Worm (Caenorhabditis elegans): ENCODE measurements around the gene F58E6.5.
A peak's percentile ranks its signal among the peaks of the same experiment; 100 is the strongest.

F58E6.5 gene

DNA sequence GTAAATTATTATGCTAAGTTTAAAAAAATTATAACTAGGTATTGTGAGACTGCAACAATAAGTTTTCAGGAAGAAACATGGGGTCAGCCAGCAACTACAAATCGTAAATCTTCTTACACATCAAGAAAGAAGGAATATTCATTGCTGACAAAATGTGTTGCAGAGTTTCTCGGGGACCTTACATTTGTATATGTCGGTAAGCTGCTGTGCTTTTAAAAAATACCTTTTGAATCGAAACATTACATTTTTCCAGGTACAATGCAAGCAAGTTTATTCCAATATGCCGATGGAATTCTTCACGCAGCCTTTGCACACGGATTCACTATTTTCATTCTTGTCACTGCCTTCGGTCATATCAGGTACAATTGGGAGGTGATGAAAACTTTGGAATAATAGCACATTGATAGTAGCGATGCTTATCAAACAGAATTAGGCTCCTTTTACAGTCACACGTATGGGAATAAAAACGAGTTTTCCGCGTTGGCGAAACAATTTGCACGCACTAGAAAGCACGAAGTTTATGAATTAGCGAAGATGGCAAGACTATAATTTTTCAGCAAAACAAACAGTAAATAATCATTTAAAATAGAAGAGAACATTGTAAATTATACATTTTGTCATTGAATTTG, 16.2 kb downstream of the F58E6.5 start:
- no peak for TF ChIP-seq lsy-12 (tag; optimal IDR thresholded peaks at IDR 0.05)
- TF ChIP-seq elt-2 (tag; optimal IDR thresholded peaks at IDR 0.05): peak; percentile 70
- no peak for TF ChIP-seq zag-1 (tag; optimal IDR thresholded peaks at IDR 0.05)
- TF ChIP-seq pqm-1 (tag; optimal IDR thresholded peaks at IDR 0.05): peak; percentile 47

DNA sequence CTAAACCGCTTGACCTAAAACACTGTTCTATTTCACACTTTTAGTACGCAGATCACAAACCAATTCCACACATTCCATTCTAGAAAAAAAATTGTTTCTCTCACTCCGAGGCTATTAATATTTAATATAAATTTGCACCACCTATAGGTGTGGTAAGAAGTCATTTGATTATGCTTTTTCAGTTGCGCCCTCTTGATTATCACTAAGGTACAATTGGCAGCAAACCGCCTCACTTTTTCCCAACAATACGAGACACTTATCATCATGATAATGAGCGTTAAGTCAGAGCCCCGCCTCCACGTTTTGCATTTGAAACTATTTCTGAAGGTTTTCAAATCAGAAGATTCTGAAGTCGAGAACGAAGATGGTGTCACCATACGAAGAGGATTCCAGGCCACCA, 17.1 kb downstream of the F58E6.5 start, which contains the start of gene aqp-4:
TSS of gene aqp-4 (plus strand) at position 270 of the 400 bp plus-strand sequence.
- peak; percentile 66 for TF ChIP-seq elt-2 (tag; optimal IDR thresholded peaks at IDR 0.05)
- TF ChIP-seq lin-15B (tag; optimal IDR thresholded peaks at IDR 0.05): no peak

DNA sequence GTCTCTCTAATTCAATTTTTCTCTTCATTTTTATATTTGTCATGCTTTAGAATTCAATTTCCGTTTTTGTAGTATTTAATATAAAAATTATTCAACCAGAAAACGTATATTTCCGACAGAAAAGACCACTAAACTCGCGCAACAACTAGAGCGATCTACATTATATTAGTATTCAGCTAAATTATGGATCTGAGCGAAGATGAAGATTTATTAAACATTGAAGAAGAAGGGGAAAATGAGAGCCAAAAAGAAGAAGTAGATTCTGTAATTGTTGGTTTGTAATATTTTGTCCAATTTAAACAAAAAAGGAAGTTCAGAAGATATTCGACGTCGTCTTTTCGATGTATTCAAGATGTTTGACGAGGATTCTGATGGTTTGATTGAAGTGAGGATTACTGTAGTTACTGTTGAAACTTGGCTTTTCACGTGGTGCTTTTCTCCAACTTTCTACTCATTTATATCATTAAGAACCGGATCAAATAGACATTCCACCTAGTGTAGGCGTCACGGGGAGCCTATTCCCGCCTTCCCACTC, 20.4 kb downstream of the F58E6.5 start, which contains the start of gene cal-7:
TSS of gene cal-7 (plus strand) at position 184 of the 535 bp plus-strand sequence.
- peak; percentile 1 for TF ChIP-seq pha-4 (tag; optimal IDR thresholded peaks at IDR 0.05)
- TF ChIP-seq ceh-28 (tag; optimal IDR thresholded peaks at IDR 0.05): peak; percentile 30
- TF ChIP-seq ztf-11 (tag; optimal IDR thresholded peaks at IDR 0.05): no peak
- no peak for TF ChIP-seq nfya-1 (tag; optimal IDR thresholded peaks at IDR 0.05; ENCODE audit: insufficient read depth)
- TF ChIP-seq ceh-82 (tag; optimal IDR thresholded peaks at IDR 0.05): no peak
- peak; percentile 27 for TF ChIP-seq tbx-2 (tag; optimal IDR thresholded peaks at IDR 0.05)
- TF ChIP-seq ama-1 (optimal IDR thresholded peaks at IDR 0.05): peak; percentile 46
- TF ChIP-seq nhr-77 (tag; optimal IDR thresholded peaks at IDR 0.05): no peak
- peak; percentile 1 for TF ChIP-seq fkh-10 (GFP tag; optimal IDR thresholded peaks at IDR 0.05)
- no peak for TF ChIP-seq nhr-237 (tag; optimal IDR thresholded peaks at IDR 0.05)
- TF ChIP-seq lsy-12 (tag; optimal IDR thresholded peaks at IDR 0.05): peak; percentile 12

DNA sequence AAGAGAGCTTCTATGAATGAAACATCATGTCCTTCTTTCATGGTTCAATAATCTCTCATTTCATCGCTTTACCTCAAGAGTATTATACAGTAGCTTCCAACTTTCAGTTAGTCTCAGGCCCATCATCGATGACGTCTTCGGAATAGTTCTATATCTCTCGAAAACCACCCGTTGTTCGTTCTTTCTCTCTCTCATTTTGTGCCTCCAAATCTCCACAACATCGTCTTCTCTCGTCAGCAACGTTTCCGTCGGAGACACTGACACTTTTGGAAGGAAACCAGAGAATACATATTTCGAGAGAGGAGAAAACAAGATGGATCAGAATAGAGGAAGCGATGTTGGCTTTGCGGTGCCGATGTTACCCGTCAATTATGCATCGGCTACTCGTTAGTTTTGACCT, 22.5 kb downstream of the F58E6.5 start:
- no peak for TF ChIP-seq elt-1 (tag; optimal IDR thresholded peaks at IDR 0.05)
- no peak for TF ChIP-seq ceh-16 (tag; optimal IDR thresholded peaks at IDR 0.05)
- no peak for TF ChIP-seq nhr-28 (tag; optimal IDR thresholded peaks at IDR 0.05)
- TF ChIP-seq nhr-25 (tag; optimal IDR thresholded peaks at IDR 0.05): peak; percentile 5
- peak; percentile 3 for TF ChIP-seq snpc-4 (tag; optimal IDR thresholded peaks at IDR 0.05)
- no peak for TF ChIP-seq tbx-2 (tag; optimal IDR thresholded peaks at IDR 0.05)
- peak; percentile 8 for TF ChIP-seq unc-62 (GFP tag; optimal IDR thresholded peaks at IDR 0.05)
- TF ChIP-seq lin-39 (tag; optimal IDR thresholded peaks at IDR 0.05): peak; percentile 64
- TF ChIP-seq nfya-1 (tag; optimal IDR thresholded peaks at IDR 0.05; ENCODE audit: insufficient read depth): peak; percentile 33
- no peak for TF ChIP-seq sea-2 (GFP tag; optimal IDR thresholded peaks at IDR 0.05)
- peak; percentile 78 for TF ChIP-seq ama-1 (optimal IDR thresholded peaks at IDR 0.05)

DNA sequence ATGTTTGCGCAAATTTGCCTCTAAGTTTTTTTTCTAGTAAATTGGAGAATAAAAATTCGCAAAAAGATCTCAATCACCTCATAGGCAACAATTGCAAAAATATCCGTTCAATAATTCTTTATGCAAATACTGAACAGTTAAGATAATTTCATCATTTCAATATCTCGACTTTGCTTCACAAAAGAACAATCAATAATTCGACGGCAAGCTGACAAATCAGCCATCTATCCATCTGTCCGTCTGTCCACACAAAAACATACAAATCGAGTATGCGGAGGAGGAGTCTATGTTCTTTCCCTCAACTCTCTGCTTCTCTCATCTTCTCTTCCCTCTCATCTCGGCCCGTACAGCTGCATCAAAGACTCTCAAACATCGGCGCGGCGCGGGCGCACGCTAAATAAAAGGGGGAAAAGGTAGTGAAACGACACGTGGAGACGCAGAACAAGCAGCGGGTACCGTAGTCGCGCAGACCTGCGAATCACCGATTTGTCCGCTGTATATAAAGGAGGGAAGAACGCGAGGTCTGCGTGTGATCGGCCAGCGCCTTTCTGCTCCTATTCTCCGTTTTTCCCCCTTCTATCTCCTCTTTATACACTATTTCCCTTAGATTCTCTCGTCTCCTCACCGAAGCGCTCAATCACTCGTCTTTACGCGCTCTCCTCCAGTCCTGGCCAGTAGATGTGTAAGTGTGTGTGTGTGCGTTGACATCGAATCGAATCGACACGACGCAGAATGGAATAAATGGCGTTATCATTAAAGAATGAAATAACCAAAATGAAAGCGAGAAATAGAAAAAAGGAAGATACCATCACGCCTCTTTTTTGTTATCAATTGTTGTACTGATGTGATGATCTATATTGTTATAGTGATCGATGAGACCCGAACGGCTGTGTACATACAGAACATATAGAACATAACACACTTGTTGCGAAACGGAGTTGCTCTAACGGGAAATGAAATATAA, 23.3 kb downstream of the F58E6.5 start:
- TF ChIP-seq tbx-2 (tag; optimal IDR thresholded peaks at IDR 0.05) (peak; percentile 67), ztf-11 (tag; optimal IDR thresholded peaks at IDR 0.05) (no peak), ama-1 (optimal IDR thresholded peaks at IDR 0.05) (peak; percentile 99), eor-1 (tag; optimal IDR thresholded peaks at IDR 0.05) (no peak), nhr-77 (tag; optimal IDR thresholded peaks at IDR 0.05) (peak; percentile 51), unc-62 (GFP tag; optimal IDR thresholded peaks at IDR 0.05) (peak; percentile 93), nhr-11 (tag; optimal IDR thresholded peaks at IDR 0.05) (peak; percentile 89), pha-4 (tag; optimal IDR thresholded peaks at IDR 0.05) (peak; percentile 82), pqm-1 (tag; optimal IDR thresholded peaks at IDR 0.05) (peak; percentile 90), nhr-12 (tag; optimal IDR thresholded peaks at IDR 0.05) (no peak), nhr-25 (tag; optimal IDR thresholded peaks at IDR 0.05) (peak; percentile 93), lin-39 (tag; optimal IDR thresholded peaks at IDR 0.05) (peak; percentile 99), elt-2 (tag; optimal IDR thresholded peaks at IDR 0.05) (peak; percentile 97), nhr-237 (tag; optimal IDR thresholded peaks at IDR 0.05) (no peak), fos-1 (tag; optimal IDR thresholded peaks at IDR 0.05) (peak; percentile 61), ztf-4 (tag; optimal IDR thresholded peaks at IDR 0.05) (peak; percentile 75), fkh-10 (GFP tag; optimal IDR thresholded peaks at IDR 0.05) (peak; percentile 84), nhr-23 (tag; optimal IDR thresholded peaks at IDR 0.05) (peak; percentile 83), elt-1 (tag; optimal IDR thresholded peaks at IDR 0.05) (peak; percentile 37), hmg-11 (tag; optimal IDR thresholded peaks at IDR 0.05) (peak; percentile 100), ZK546.5 (tag; optimal IDR thresholded peaks at IDR 0.05) (peak; percentile 70), ceh-82 (tag; optimal IDR thresholded peaks at IDR 0.05) (peak; percentile 74), mml-1 (tag; optimal IDR thresholded peaks at IDR 0.05) (no peak), elt-3 (tag; optimal IDR thresholded peaks at IDR 0.05) (peak in 2 of 3 experiments; percentile 14 to 21), ceh-9 (tag; optimal IDR thresholded peaks at IDR 0.05) (no peak), nhr-43 (tag; optimal IDR thresholded peaks at IDR 0.05; ENCODE audit: poor library complexity, severe bottlenecking) (peak; percentile 73), fkh-2 (tag; optimal IDR thresholded peaks at IDR 0.05) (peak; percentile 76), egl-27 (tag; optimal IDR thresholded peaks at IDR 0.05) (peak; percentile 73), lsy-12 (tag; optimal IDR thresholded peaks at IDR 0.05) (peak; percentile 92), zag-1 (tag; optimal IDR thresholded peaks at IDR 0.05) (peak; percentile 58), egl-5 (tag; optimal IDR thresholded peaks at IDR 0.05) (peak; percentile 90), lin-15B (tag; optimal IDR thresholded peaks at IDR 0.05) (peak; percentile 91)
